Fruit fly (Drosophila melanogaster) whole organism, embryonic: ENCODE data around the gene CG10011.

ENCODE experiments used
- CG10147 ChIP-seq: fragments of 200-800 bp; sonication (Bioruptor generic); optimal IDR thresholded peaks from 2 replicates; lab custom pipeline; 2019; ENCODE audit warnings: missing biosample characterization, mild to moderate bottlenecking, missing genetic modification characterization, moderate library complexity
- CG13775 ChIP-seq: fragments of 200-800 bp; sonication (Bioruptor generic); optimal IDR thresholded peaks from 3 replicates; lab custom pipeline; 2017; ENCODE audit warnings: missing biosample characterization, mild to moderate bottlenecking, missing genetic modification characterization
- CG14965 ChIP-seq: fragments of 200-800 bp; sonication (Bioruptor generic); optimal IDR thresholded peaks from 2 replicates; lab custom pipeline; 2016; ENCODE audit warnings: missing biosample characterization, missing genetic modification characterization, borderline replicate concordance
- CG1647 ChIP-seq: fragments of 200-800 bp; sonication (Bioruptor generic); optimal IDR thresholded peaks from 3 replicates; lab custom pipeline; 2016; ENCODE audit warnings: missing biosample characterization, missing genetic modification characterization
- CG18764 ChIP-seq: fragments of 200-800 bp; sonication (Bioruptor generic); optimal IDR thresholded peaks from 3 replicates; lab custom pipeline; 2016; ENCODE audit warnings: missing biosample characterization, missing genetic modification characterization
- CG4707 ChIP-seq: fragments of 200-800 bp; sonication (Bioruptor generic); optimal IDR thresholded peaks from 2 replicates; lab custom pipeline; 2018; ENCODE audit warnings: missing biosample characterization, mild to moderate bottlenecking, missing genetic modification characterization, moderate library complexity
- CG6254 ChIP-seq: fragments of 200-800 bp; sonication (Bioruptor generic); optimal IDR thresholded peaks from 3 replicates; lab custom pipeline; 2017; ENCODE audit warnings: mild to moderate bottlenecking, missing biosample characterization, missing genetic modification reagents, missing genetic modification characterization
- CG6813 ChIP-seq: fragments of 200-800 bp; sonication (Bioruptor generic); optimal IDR thresholded peaks from 2 replicates; lab custom pipeline; 2017; ENCODE audit warnings: missing biosample characterization, missing genetic modification characterization, mild to moderate bottlenecking, moderate library complexity, missing genetic modification reagents
- CG7372 ChIP-seq: fragments of 200-800 bp; sonication (Bioruptor generic); IDR thresholded peaks from 2 replicates; pipeline ENCODE4 v1.3.6; 2022; ENCODE audit warnings: missing biosample characterization, missing genetic modification characterization
- CG7556 ChIP-seq: fragments of 200-800 bp; sonication (Bioruptor generic); optimal IDR thresholded peaks from 2 replicates; lab custom pipeline; 2017; ENCODE audit warnings: missing biosample characterization, mild to moderate bottlenecking, missing genetic modification characterization
- CG8765 ChIP-seq: fragments of 200-800 bp; sonication (Bioruptor generic); IDR thresholded peaks from 2 replicates; pipeline ENCODE4 v1.3.6; 2022; ENCODE audit warnings: missing biosample characterization, missing genetic modification characterization
- Camta ChIP-seq: fragments of 200-800 bp; sonication (Bioruptor generic); optimal IDR thresholded peaks from 2 replicates; lab custom pipeline; 2016; ENCODE audit warnings: missing biosample characterization, missing genetic modification characterization
- D19A ChIP-seq: fragments of 200-800 bp; optimal IDR thresholded peaks from 3 replicates; lab custom pipeline; 2019; ENCODE audit warnings: missing biosample characterization, mild to moderate bottlenecking, missing genetic modification characterization, moderate library complexity
- Dip2 ChIP-seq: fragments of 200-800 bp; sonication (Bioruptor generic); IDR thresholded peaks from 2 replicates; pipeline ENCODE4 v1.3.6; 2022; ENCODE audit warnings: missing biosample characterization, missing genetic modification characterization
- Dp ChIP-seq: fragments of 200-800 bp; sonication (Bioruptor generic); optimal IDR thresholded peaks from 2 replicates; lab custom pipeline; 2018; ENCODE audit warnings: missing biosample characterization, mild to moderate bottlenecking, missing genetic modification characterization, moderate library complexity
- E2f1 ChIP-seq: fragments of 200-800 bp; sonication (Bioruptor generic); IDR thresholded peaks from 2 replicates; pipeline ENCODE4 v1.3.6; 2022; ENCODE audit warnings: missing biosample characterization, missing genetic modification characterization
- Hey ChIP-seq: fragments of 200-800 bp; sonication (Bioruptor generic); optimal IDR thresholded peaks from 3 replicates; lab custom pipeline; 2018; ENCODE audit warnings: missing biosample characterization, mild to moderate bottlenecking, missing genetic modification characterization
- HmgD ChIP-seq: fragments of 200-800 bp; sonication (Bioruptor generic); optimal IDR thresholded peaks from 3 replicates; lab custom pipeline; 2016; ENCODE audit warnings: missing biosample characterization, missing genetic modification characterization
- Hmx ChIP-seq: fragments of 200-800 bp; sonication (Bioruptor generic); optimal IDR thresholded peaks from 2 replicates; lab custom pipeline; 2016; ENCODE audit warnings: missing biosample characterization, missing genetic modification characterization
- Hr39 ChIP-seq: fragments of >200 bp; optimal IDR thresholded peaks from 2 replicates; lab custom pipeline; 2017
- Lhr ChIP-seq: fragments of 200-800 bp; sonication (Bioruptor generic); optimal IDR thresholded peaks from 3 replicates; lab custom pipeline; 2017; ENCODE audit warnings: mild to moderate bottlenecking, missing biosample characterization, missing genetic modification reagents, missing genetic modification characterization
- Lpt ChIP-seq: fragments of >200 bp; optimal IDR thresholded peaks from 2 replicates; lab custom pipeline; 2018; ENCODE audit warnings: missing biosample characterization, missing genetic modification characterization
- NK7.1 ChIP-seq: fragments of 200-800 bp; sonication (Bioruptor generic); optimal IDR thresholded peaks from 3 replicates; lab custom pipeline; 2016; ENCODE audit warnings: missing biosample characterization, missing genetic modification characterization
- Oli ChIP-seq: fragments of 200-800 bp; sonication (Bioruptor generic); optimal IDR thresholded peaks from 2 replicates; lab custom pipeline; 2018; ENCODE audit warnings: missing biosample characterization, mild to moderate bottlenecking, missing genetic modification characterization, moderate library complexity
- Opbp ChIP-seq: fragments of 200-800 bp; sonication (Bioruptor generic); IDR thresholded peaks from 3 replicates; pipeline ENCODE4 v1.3.6; 2022; ENCODE audit warnings: missing biosample characterization, missing genetic modification characterization; ENCODE audit not compliant: partially characterized antibody
- Optix ChIP-seq: fragments of 200-800 bp; sonication (Bioruptor generic); IDR thresholded peaks from 3 replicates; pipeline ENCODE4 v1.3.6; 2022; ENCODE audit warnings: missing biosample characterization, missing genetic modification characterization
- Scr ChIP-seq: fragments of 200-800 bp; sonication (Bioruptor generic); IDR thresholded peaks from 2 replicates; pipeline ENCODE4 v1.3.6; 2022; ENCODE audit warnings: missing biosample characterization, missing genetic modification characterization; ENCODE audit not compliant: partially characterized antibody
- Sin3A ChIP-seq: fragments of >200 bp; optimal IDR thresholded peaks from 2 replicates; lab custom pipeline; 2018
- Sox102F ChIP-seq: fragments of 200-800 bp; sonication (Bioruptor generic); optimal IDR thresholded peaks from 2 replicates; lab custom pipeline; 2018; ENCODE audit warnings: missing biosample characterization, mild to moderate bottlenecking, missing genetic modification characterization, moderate library complexity
- Ssrp ChIP-seq: fragments of 200-800 bp; sonication (Bioruptor generic); optimal IDR thresholded peaks from 2 replicates; lab custom pipeline; 2018; ENCODE audit warnings: missing biosample characterization, mild to moderate bottlenecking, missing genetic modification characterization, moderate library complexity
- bbx ChIP-seq: fragments of 200-800 bp; sonication (Bioruptor generic); IDR thresholded peaks from 2 replicates; pipeline ENCODE4 v1.3.6; 2022; ENCODE audit warnings: missing biosample characterization, missing genetic modification characterization; ENCODE audit not compliant: partially characterized antibody
- bsh ChIP-seq, 2 experiments: fragments of 200-800 bp; sonication (Bioruptor generic); optimal IDR thresholded peaks; 2 replicates each; lab custom pipeline; 2017 to 2018; ENCODE audit warnings: mild to moderate bottlenecking in 2 of 2, missing biosample characterization in 2 of 2, missing genetic modification characterization in 2 of 2, moderate library complexity in 1 of 2
- cad ChIP-seq: fragments of >200 bp; optimal IDR thresholded peaks from 2 replicates; lab custom pipeline; 2017; ENCODE audit warnings: missing biosample characterization, missing genetic modification characterization
- chn ChIP-seq: fragments of 200-800 bp; sonication (Bioruptor generic); optimal IDR thresholded peaks from 2 replicates; lab custom pipeline; 2016; ENCODE audit warnings: missing biosample characterization, missing genetic modification characterization
- corto ChIP-seq: fragments of 200-800 bp; sonication (Bioruptor generic); optimal IDR thresholded peaks from 2 replicates; lab custom pipeline; 2016; ENCODE audit warnings: missing biosample characterization, mild to moderate bottlenecking, missing genetic modification characterization, moderate library complexity
- emc ChIP-seq: fragments of 200-800 bp; sonication (Bioruptor generic); optimal IDR thresholded peaks from 2 replicates; lab custom pipeline; 2016; ENCODE audit warnings: missing biosample characterization, missing genetic modification characterization
- fd96Cb ChIP-seq: fragments of 200-800 bp; sonication (Bioruptor generic); optimal IDR thresholded peaks from 2 replicates; lab custom pipeline; 2018; ENCODE audit warnings: missing biosample characterization, mild to moderate bottlenecking, missing genetic modification characterization, moderate library complexity
- grn ChIP-seq: fragments of 200-800 bp; sonication (Bioruptor generic); optimal IDR thresholded peaks from 3 replicates; lab custom pipeline; 2017; ENCODE audit warnings: missing biosample characterization, missing genetic modification characterization
- luna ChIP-seq: fragments of 200-800 bp; sonication (Bioruptor generic); optimal IDR thresholded peaks from 2 replicates; lab custom pipeline; 2016; ENCODE audit warnings: missing biosample characterization, missing genetic modification characterization
- pzg ChIP-seq: fragments of 200-800 bp; sonication (Bioruptor generic); optimal IDR thresholded peaks from 3 replicates; lab custom pipeline; 2018; ENCODE audit warnings: missing biosample characterization, mild to moderate bottlenecking, missing genetic modification characterization, moderate library complexity
- ranshi ChIP-seq: fragments of 200-800 bp; sonication (Bioruptor generic); IDR thresholded peaks from 2 replicates; pipeline ENCODE4 v1.3.6; 2022; ENCODE audit warnings: missing biosample characterization, missing genetic modification characterization
- row ChIP-seq: fragments of 200-800 bp; sonication (Bioruptor generic); IDR thresholded peaks from 3 replicates; pipeline ENCODE4 v1.3.6; 2022; ENCODE audit warnings: missing biosample characterization, missing genetic modification characterization
- scrt ChIP-seq: fragments of 200-800 bp; sonication (Bioruptor generic); optimal IDR thresholded peaks from 2 replicates; lab custom pipeline; 2018; ENCODE audit warnings: missing biosample characterization, mild to moderate bottlenecking, missing genetic modification characterization, moderate library complexity
- sd ChIP-seq: fragments of 200-800 bp; sonication (Bioruptor generic); optimal IDR thresholded peaks from 3 replicates; lab custom pipeline; 2018; ENCODE audit warnings: missing biosample characterization, mild to moderate bottlenecking, missing genetic modification characterization, moderate library complexity
- slp2 ChIP-seq: fragments of 200-800 bp; sonication (Bioruptor generic); optimal IDR thresholded peaks from 2 replicates; lab custom pipeline; 2016; ENCODE audit warnings: missing biosample characterization, missing genetic modification characterization
- stc ChIP-seq: fragments of 200-800 bp; sonication (Bioruptor generic); IDR thresholded peaks from 2 replicates; pipeline ENCODE4 v1.3.6; 2022; ENCODE audit warnings: missing biosample characterization, missing genetic modification characterization
- tll ChIP-seq, 2 experiments: fragments of 200-800 bp in 1 of 2; fragments of >200 bp in 1 of 2; sonication (Bioruptor generic) in 1 of 2; optimal IDR thresholded peaks; 2 replicates each; lab custom pipeline; 2017 to 2019; ENCODE audit warnings: missing biosample characterization in 2 of 2, missing genetic modification characterization in 2 of 2, mild to moderate bottlenecking in 1 of 2, moderate library complexity in 1 of 2
- unc-4 ChIP-seq: fragments of 200-800 bp; sonication (Bioruptor generic); IDR thresholded peaks from 2 replicates; pipeline ENCODE4 v1.3.6; 2022; ENCODE audit warnings: missing biosample characterization, missing genetic modification characterization; ENCODE audit not compliant: partially characterized antibody
- wek ChIP-seq: fragments of 200-800 bp; sonication (Bioruptor generic); optimal IDR thresholded peaks from 3 replicates; lab custom pipeline; 2018; ENCODE audit warnings: missing biosample characterization, mild to moderate bottlenecking, missing genetic modification characterization, moderate library complexity

The CG10011 gene

dm6 chr3R:28585076-28585821 is 49.6 kb downstream of the CG10011 start, which contains the start of gene fkh (continued):
- peak; percentile 16 to 74 for TF ChIP-seq bsh (GFP tag; optimal IDR thresholded peaks at IDR 0.05; lab: Kevin White, UChicago)
- no peak for TF ChIP-seq Ssrp (tag; lab: Kevin White, UChicago)
- no peak for TF ChIP-seq bbx (GFP tag; lab: Robert Waterston, UW)
- peak; percentile 96 for TF ChIP-seq grn (GFP tag; lab: Kevin White, UChicago)
- TF ChIP-seq cad: no peak
- peak; percentile 77; the same call in 2 of the 3 replicates for TF ChIP-seq Optix
- peak; percentile 41; the same call in 1 of the 2 replicates for TF ChIP-seq CG7372 (GFP tag; lab: Robert Waterston, UW)
- TF ChIP-seq HmgD: peak; percentile 60
- no peak for TF ChIP-seq Lpt (GFP tag; lab: Kevin White, UChicago)
- TF ChIP-seq Dip2 (GFP tag; lab: Robert Waterston, UW): no peak
- TF ChIP-seq Sin3A (lab: Kevin White, UChicago): no peak
- TF ChIP-seq slp2 (GFP tag; lab: Kevin White, UChicago): peak; percentile 84
- TF ChIP-seq CG13775 (GFP tag; lab: Kevin White, UChicago): peak; percentile 84
- peak; percentile 74 for TF ChIP-seq emc (GFP tag; lab: Kevin White, UChicago)
- TF ChIP-seq stc (GFP tag; lab: Robert Waterston, UW): peak; percentile 74
- peak; percentile 92 for TF ChIP-seq CG1647
- TF ChIP-seq Scr (GFP tag; lab: Robert Waterston, UW): no peak
- TF ChIP-seq CG4707 (GFP tag; lab: Kevin White, UChicago): peak; percentile 79
- 0 out of 2 replicates have a peak, but pooled peaks have one; percentile 24 for TF ChIP-seq CG8765 (GFP tag; lab: Robert Waterston, UW)
- peak; percentile 56 for TF ChIP-seq Sox102F (GFP tag; lab: Kevin White, UChicago)
- no peak for TF ChIP-seq Hr39 (lab: Kevin White, UChicago)
- TF ChIP-seq pzg: peak; percentile 34
- TF ChIP-seq chn (GFP tag; lab: Kevin White, UChicago): peak; percentile 74
- peak; percentile 98 for TF ChIP-seq CG6813 (GFP tag; lab: Kevin White, UChicago)
- TF ChIP-seq CG7556 (GFP tag; lab: Kevin White, UChicago): peak; percentile 93
- TF ChIP-seq E2f1 (GFP tag; lab: Robert Waterston, UW): peak; percentile 36; the same call in 1 of the 2 replicates
- TF ChIP-seq Camta (GFP tag; lab: Kevin White, UChicago): peak; percentile 90
- no peak for TF ChIP-seq Oli (tag; lab: Kevin White, UChicago)
- peak; percentile 81 for TF ChIP-seq ranshi
- TF ChIP-seq Hey (tag; lab: Kevin White, UChicago): peak; percentile 96
- TF ChIP-seq corto (GFP tag; lab: Kevin White, UChicago): peak; percentile 3
- TF ChIP-seq Hmx (GFP tag; lab: Kevin White, UChicago): no peak
- peak; percentile 94 for TF ChIP-seq CG6254 (GFP tag; lab: Kevin White, UChicago)
- peak; percentile 94 for TF ChIP-seq scrt (GFP tag; lab: Kevin White, UChicago)
- TF ChIP-seq CG14965 (GFP tag; lab: Kevin White, UChicago): peak; percentile 82
- TF ChIP-seq tll (GFP tag; optimal IDR thresholded peaks at IDR 0.05; lab: Kevin White, UChicago): peak in 1 of 2 experiments; percentile 48
- TF ChIP-seq CG18764 (GFP tag; lab: Kevin White, UChicago): peak; percentile 90
- no peak; the same call in 1 of the 2 replicates for TF ChIP-seq unc-4 (GFP tag; lab: Robert Waterston, UW)
- peak; percentile 41 for TF ChIP-seq luna
- TF ChIP-seq fd96Cb (tag; lab: Kevin White, UChicago): peak; percentile 33
- TF ChIP-seq NK7.1 (GFP tag; lab: Kevin White, UChicago): peak; percentile 94
- TF ChIP-seq D19A: peak; percentile 51
- TF ChIP-seq Opbp: no peak
- TF ChIP-seq Dp (GFP tag; lab: Kevin White, UChicago): peak; percentile 9
- TF ChIP-seq sd (tag; lab: Kevin White, UChicago): peak; percentile 40
- peak; percentile 96 for TF ChIP-seq wek (GFP tag; lab: Kevin White, UChicago)
- peak; percentile 39 for TF ChIP-seq CG10147 (GFP tag; lab: Kevin White, UChicago)
- TF ChIP-seq row (GFP tag; lab: Robert Waterston, UW): no peak; the same call in 2 of the 3 replicates
- peak; percentile 91 for TF ChIP-seq Lhr (GFP tag; lab: Kevin White, UChicago)
